Worm (Caenorhabditis elegans): ENCODE measurements around the gene C10G8.8.

C10G8.8 gene

DNA sequence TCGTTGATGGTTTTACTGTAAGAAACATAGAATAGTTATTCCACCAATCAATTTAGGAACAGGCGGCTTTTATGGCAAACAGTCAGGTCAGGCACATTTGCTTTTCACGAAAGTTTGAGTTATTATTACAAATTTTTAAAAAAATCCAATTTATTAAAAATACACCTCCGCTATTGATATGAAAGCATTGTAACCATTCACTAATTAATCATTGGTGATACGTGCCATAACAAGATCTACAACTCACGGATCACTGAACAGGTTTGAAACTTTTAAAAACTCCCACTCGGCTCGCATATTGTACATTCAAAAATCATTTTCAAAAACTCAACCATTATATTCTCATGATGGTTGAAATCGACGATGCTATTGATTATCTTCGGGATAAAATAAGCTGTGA lies 11.3 kb upstream of the C10G8.8 start, which contains the start of gene srg-27:
srg-27 (plus strand) TSS at position 301 of the 400 bp plus-strand sequence.
- TF ChIP-seq lin-11 (tag; optimal IDR thresholded peaks at IDR 0.05) (no peak), T23F11.4 (GFP tag; optimal IDR thresholded peaks at IDR 0.05) (no peak)

- no peak for TF ChIP-seq ref-2 (tag; optimal IDR thresholded peaks at IDR 0.05)
- TF ChIP-seq eyg-1 (tag; optimal IDR thresholded peaks at IDR 0.05), result no peak
- TF ChIP-seq pat-9 (tag; optimal IDR thresholded peaks at IDR 0.05), result no peak
- TF ChIP-seq ets-4 (tag; optimal IDR thresholded peaks at IDR 0.05), result no peak
- no peak for TF ChIP-seq F13H6.1 (tag; optimal IDR thresholded peaks at IDR 0.05)
- TF ChIP-seq elt-4 (tag; optimal IDR thresholded peaks at IDR 0.05), result no peak
- TF ChIP-seq lin-11 (tag; optimal IDR thresholded peaks at IDR 0.05), result no peak
- TF ChIP-seq elt-2 (tag; optimal IDR thresholded peaks at IDR 0.05), result no peak
- no peak for TF ChIP-seq mec-3 (tag; optimal IDR thresholded peaks at IDR 0.05; ENCODE audit: borderline replicate concordance)
- no peak for TF ChIP-seq ama-1 (optimal IDR thresholded peaks at IDR 0.05)
- TF ChIP-seq dmd-4 (tag; optimal IDR thresholded peaks at IDR 0.05; ENCODE audit: borderline replicate concordance), result no peak
Measured at ce11 chrV:5336884-5337283, 8.7 kb upstream of the C10G8.8 start, which contains the start of gene srg-29. Gene srg-29 (plus strand): TSS chrV:5337184.

ce11 chrV:5334588-5334987 lies 6.4 kb upstream of the C10G8.8 start, which contains the start of gene srg-28:
Gene srg-28 (plus strand): TSS chrV:5334888.
- no peak for TF ChIP-seq hlh-6 (tag; optimal IDR thresholded peaks at IDR 0.05)
- TF ChIP-seq tbx-7 (tag; optimal IDR thresholded peaks at IDR 0.05), result no peak
- TF ChIP-seq madf-2 (tag; optimal IDR thresholded peaks at IDR 0.05), result no peak
- no peak for TF ChIP-seq pqm-1 (tag; optimal IDR thresholded peaks at IDR 0.05)
- no peak for TF ChIP-seq ceh-9 (tag; optimal IDR thresholded peaks at IDR 0.05)

DNA sequence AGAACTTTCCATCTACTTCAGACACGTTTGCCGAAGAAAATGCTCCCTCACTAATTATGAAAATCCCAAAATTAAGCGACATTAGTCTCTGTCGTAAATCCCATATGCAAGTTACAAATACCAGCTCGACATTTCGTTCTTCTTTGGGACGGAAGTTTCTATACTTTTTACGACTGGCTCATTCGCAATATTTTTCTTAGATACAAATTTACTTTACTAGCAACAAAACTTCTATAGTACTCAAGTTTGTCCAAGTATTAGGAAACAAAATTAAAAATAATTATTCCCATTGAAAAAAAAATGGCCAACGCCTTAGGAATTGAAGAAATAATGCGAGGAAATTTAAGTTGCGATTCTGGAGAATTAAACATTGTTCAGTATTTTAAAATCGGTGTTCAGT lies 2.8 kb upstream of the C10G8.8 start, which contains the start of gene srg-26:
srg-26 (plus strand) TSS at position 301 of the 400 bp plus-strand sequence.
- TF ChIP-seq pqm-1 (tag; optimal IDR thresholded peaks at IDR 0.05), result no peak
- no peak for TF ChIP-seq sdc-2 (tag; optimal IDR thresholded peaks at IDR 0.05)
- no peak for TF ChIP-seq tbx-2 (tag; optimal IDR thresholded peaks at IDR 0.05)
- no peak for TF ChIP-seq fkh-10 (GFP tag; optimal IDR thresholded peaks at IDR 0.05)

DNA sequence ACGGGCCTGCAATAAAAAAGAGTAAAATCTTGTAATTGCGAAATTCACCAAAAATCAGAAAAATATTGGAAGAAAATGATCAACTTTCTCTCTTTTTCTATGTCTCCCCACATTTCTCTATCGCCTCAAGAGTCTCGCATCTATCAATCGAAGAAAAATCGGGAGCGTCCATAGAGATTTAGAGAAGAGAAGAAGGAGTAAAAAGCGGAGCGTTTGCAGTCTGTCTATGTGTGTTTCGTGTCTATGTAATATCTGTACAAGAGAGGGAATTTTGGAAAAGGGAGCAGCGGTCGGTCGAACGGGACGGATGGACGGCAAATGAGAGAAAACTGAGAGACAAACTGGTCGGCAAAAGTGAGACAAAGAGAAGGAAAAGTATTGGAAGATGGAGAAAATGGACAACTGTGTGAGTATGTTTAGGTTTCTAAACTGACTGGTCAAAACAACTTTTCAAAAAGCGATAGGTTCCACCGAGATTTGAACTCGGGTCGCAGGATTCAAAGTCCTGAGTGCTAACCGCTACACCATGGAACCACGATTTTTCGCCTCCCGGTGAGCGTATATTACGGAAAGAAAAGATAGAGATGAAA lies 1.6 kb upstream of the C10G8.8 start:
- TF ChIP-seq ceh-24 (tag; optimal IDR thresholded peaks at IDR 0.05) (no peak), odd-2 (tag; optimal IDR thresholded peaks at IDR 0.05) (no peak), ceh-31 (tag; optimal IDR thresholded peaks at IDR 0.05) (peak; percentile 1), npax-4 (tag; optimal IDR thresholded peaks at IDR 0.05) (no peak), elt-2 (tag; optimal IDR thresholded peaks at IDR 0.05) (no peak), ceh-30 (tag; optimal IDR thresholded peaks at IDR 0.05) (no peak), ahr-1 (tag; optimal IDR thresholded peaks at IDR 0.05) (no peak), F13H6.1 (tag; optimal IDR thresholded peaks at IDR 0.05) (no peak), ceh-6 (GFP tag; optimal IDR thresholded peaks at IDR 0.05) (no peak), dmd-4 (tag; optimal IDR thresholded peaks at IDR 0.05; ENCODE audit: borderline replicate concordance) (no peak), tbx-2 (tag; optimal IDR thresholded peaks at IDR 0.05) (no peak), sox-2 (GFP tag; IDR thresholded peaks at IDR 0.05) (no peak), C08G9.2 (tag; optimal IDR thresholded peaks at IDR 0.05) (no peak), unc-55 (GFP tag; optimal IDR thresholded peaks at IDR 0.05) (no peak), rnt-1 (tag; optimal IDR thresholded peaks at IDR 0.05) (peak; percentile 20), ceh-22 (tag; optimal IDR thresholded peaks at IDR 0.05) (no peak), fkh-10 (GFP tag; optimal IDR thresholded peaks at IDR 0.05) (no peak), che-1 (tag; optimal IDR thresholded peaks at IDR 0.05) (no peak), unc-3 (GFP tag; conservative IDR thresholded peaks at IDR 0.05) (no peak), unc-3 (tag; optimal IDR thresholded peaks at IDR 0.05) (no peak), ttx-3 (tag; optimal IDR thresholded peaks at IDR 0.05) (no peak), nhr-232 (tag; optimal IDR thresholded peaks at IDR 0.05) (no peak), ceh-18 (tag; optimal IDR thresholded peaks at IDR 0.05) (peak; percentile 22), lim-6 (tag; optimal IDR thresholded peaks at IDR 0.05) (no peak), hlh-13 (GFP tag; optimal IDR thresholded peaks at IDR 0.05) (no peak), ceh-19 (GFP tag; optimal IDR thresholded peaks at IDR 0.05) (peak; percentile 7), nhr-11 (tag; optimal IDR thresholded peaks at IDR 0.05) (no peak), hlh-6 (tag; optimal IDR thresholded peaks at IDR 0.05) (no peak), syd-9 (tag; optimal IDR thresholded peaks at IDR 0.05) (no peak), sox-4 (tag; optimal IDR thresholded peaks at IDR 0.05) (peak; percentile 24), dve-1 (tag; optimal IDR thresholded peaks at IDR 0.05) (peak; percentile 5), ama-1 (optimal IDR thresholded peaks at IDR 0.05) (no peak)

Data from whole organism, late embryonic.